Fruit fly (Drosophila melanogaster) whole organism, embryonic: Measurements from ENCODE around the gene CG7362.
A peak's percentile ranks its signal among the peaks of the same experiment; 100 is the strongest.

Source experiments
- Antp ChIP-seq: fragments of 200-800 bp; sonication (Bioruptor generic); optimal IDR thresholded peaks from 3 replicates; lab custom pipeline; 2016; ENCODE audit warnings: missing biosample characterization, missing genetic modification characterization
- Atf-2 ChIP-seq: fragments of 200-800 bp; sonication (Bioruptor generic); optimal IDR thresholded peaks from 2 replicates; lab custom pipeline; 2016; ENCODE audit warnings: missing biosample characterization, missing genetic modification characterization
- CG10147 ChIP-seq: fragments of 200-800 bp; sonication (Bioruptor generic); optimal IDR thresholded peaks from 2 replicates; lab custom pipeline; 2019; ENCODE audit warnings: missing biosample characterization, mild to moderate bottlenecking, missing genetic modification characterization, moderate library complexity
- CG10654 ChIP-seq: fragments of 200-800 bp; sonication (Bioruptor generic); optimal IDR thresholded peaks from 2 replicates; lab custom pipeline; 2016; ENCODE audit warnings: missing biosample characterization, missing genetic modification characterization
- CG13624 ChIP-seq: fragments of 200-800 bp; sonication (Bioruptor generic); optimal IDR thresholded peaks from 2 replicates; lab custom pipeline; 2016; ENCODE audit warnings: missing biosample characterization, missing genetic modification characterization
- CG1529 ChIP-seq: fragments of 200-800 bp; sonication (Bioruptor generic); optimal IDR thresholded peaks from 3 replicates; lab custom pipeline; 2018; ENCODE audit warnings: missing biosample characterization, missing genetic modification characterization
- CG16815 ChIP-seq: fragments of 200-800 bp; sonication (Bioruptor generic); optimal IDR thresholded peaks from 3 replicates; lab custom pipeline; 2017; ENCODE audit warnings: missing biosample characterization, mild to moderate bottlenecking, missing genetic modification characterization
- CG17186 ChIP-seq: fragments of 200-800 bp; sonication (Bioruptor generic); optimal IDR thresholded peaks from 3 replicates; lab custom pipeline; 2017; ENCODE audit warnings: missing biosample characterization, missing genetic modification reagents, missing genetic modification characterization
- CG17829 ChIP-seq: fragments of 200-800 bp; optimal IDR thresholded peaks from 2 replicates; lab custom pipeline; 2019; ENCODE audit warnings: missing biosample characterization, mild to moderate bottlenecking, missing genetic modification characterization, moderate library complexity
- CG30431 ChIP-seq: fragments of 200-800 bp; sonication (Bioruptor generic); optimal IDR thresholded peaks from 2 replicates; lab custom pipeline; 2017; ENCODE audit warnings: missing biosample characterization, missing genetic modification characterization
- CG32767 ChIP-seq: fragments of 200-800 bp; sonication (Bioruptor generic); IDR thresholded peaks from 2 replicates; pipeline ENCODE4 v1.3.6; 2022; ENCODE audit warnings: missing biosample characterization, missing genetic modification characterization
- CG4360 ChIP-seq: fragments of 200-800 bp; sonication (Bioruptor generic); IDR thresholded peaks from 2 replicates; pipeline ENCODE4 v1.3.6; 2022; ENCODE audit warnings: missing biosample characterization, missing genetic modification characterization
- CG6683 ChIP-seq: fragments of 200-800 bp; sonication (Bioruptor generic); optimal IDR thresholded peaks from 2 replicates; lab custom pipeline; 2017; ENCODE audit warnings: missing biosample characterization, mild to moderate bottlenecking, missing genetic modification characterization, missing genetic modification reagents
- CG6813 ChIP-seq: fragments of 200-800 bp; sonication (Bioruptor generic); optimal IDR thresholded peaks from 2 replicates; lab custom pipeline; 2017; ENCODE audit warnings: missing biosample characterization, missing genetic modification characterization, mild to moderate bottlenecking, moderate library complexity, missing genetic modification reagents
- CG7745 ChIP-seq: fragments of 200-800 bp; sonication (Bioruptor generic); optimal IDR thresholded peaks from 2 replicates; lab custom pipeline; 2018; ENCODE audit warnings: missing biosample characterization, mild to moderate bottlenecking, missing genetic modification characterization, moderate library complexity
- CG7786 ChIP-seq: fragments of 200-800 bp; sonication (Bioruptor generic); optimal IDR thresholded peaks from 2 replicates; lab custom pipeline; 2016; ENCODE audit warnings: missing biosample characterization, missing genetic modification characterization
- CG9727 ChIP-seq: fragments of 200-800 bp; sonication (Bioruptor generic); optimal IDR thresholded peaks from 3 replicates; lab custom pipeline; 2017; ENCODE audit warnings: missing biosample characterization, mild to moderate bottlenecking, missing genetic modification characterization
- CHES-1-like ChIP-seq: fragments of 200-800 bp; sonication (Bioruptor generic); optimal IDR thresholded peaks from 2 replicates; lab custom pipeline; 2016; ENCODE audit warnings: missing biosample characterization, missing genetic modification characterization
- CTCF ChIP-seq: fragments of 200-800 bp; sonication (Bioruptor generic); optimal IDR thresholded peaks from 2 replicates; lab custom pipeline; 2017; ENCODE audit warnings: missing biosample characterization, mild to moderate bottlenecking, missing genetic modification characterization, moderate library complexity
- CkIIα-i1 ChIP-seq: fragments of 200-800 bp; sonication (Bioruptor generic); IDR thresholded peaks from 2 replicates; pipeline ENCODE4 v1.3.6; 2022; ENCODE audit warnings: missing biosample characterization, missing genetic modification characterization
- CrebB ChIP-seq: fragments of 200-800 bp; sonication (Bioruptor generic); optimal IDR thresholded peaks from 3 replicates; lab custom pipeline; 2018; ENCODE audit warnings: missing biosample characterization, mild to moderate bottlenecking, missing genetic modification characterization
- GATAe ChIP-seq: fragments of 200-800 bp; sonication (Bioruptor generic); conservative IDR thresholded peaks from 2 replicates; pipeline ENCODE4 v1.3.6; 2022; ENCODE audit warnings: missing biosample characterization, missing genetic modification characterization
- H15 ChIP-seq: fragments of 200-800 bp; sonication (Bioruptor generic); IDR thresholded peaks from 3 replicates; pipeline ENCODE4 v1.3.6; 2022; ENCODE audit warnings: missing biosample characterization, missing genetic modification characterization
- HLH4C ChIP-seq: fragments of 200-800 bp; sonication (Bioruptor generic); IDR thresholded peaks from 3 replicates; pipeline ENCODE4 v1.3.6; 2022; ENCODE audit warnings: missing biosample characterization, missing genetic modification characterization; ENCODE audit not compliant: partially characterized antibody
- HmgZ ChIP-seq: fragments of 200-800 bp; sonication (Bioruptor generic); optimal IDR thresholded peaks from 2 replicates; lab custom pipeline; 2018; ENCODE audit warnings: missing biosample characterization, mild to moderate bottlenecking, missing genetic modification characterization
- Mad ChIP-seq: fragments of 200-800 bp; sonication (Bioruptor generic); optimal IDR thresholded peaks from 2 replicates; lab custom pipeline; 2016; ENCODE audit warnings: missing biosample characterization, missing genetic modification characterization
- NFAT ChIP-seq: fragments of 200-800 bp; sonication (Bioruptor generic); IDR thresholded peaks from 2 replicates; pipeline ENCODE4 v1.3.6; 2022; ENCODE audit warnings: missing biosample characterization, missing genetic modification characterization
- Sry-δ ChIP-seq: fragments of 200-800 bp; sonication (Bioruptor generic); optimal IDR thresholded peaks from 2 replicates; lab custom pipeline; 2016; ENCODE audit warnings: missing biosample characterization, missing genetic modification characterization
- Tbp ChIP-seq: fragments of >200 bp; optimal IDR thresholded peaks from 2 replicates; lab custom pipeline; 2018; ENCODE audit warnings: missing biosample characterization, missing genetic modification characterization
- Usf ChIP-seq: fragments of 200-800 bp; sonication (Bioruptor generic); optimal IDR thresholded peaks from 2 replicates; lab custom pipeline; 2017; ENCODE audit warnings: missing genotype, missing biosample characterization, missing genetic modification characterization
- abd-A ChIP-seq: fragments of 200-800 bp; sonication (Bioruptor generic); optimal IDR thresholded peaks from 3 replicates; lab custom pipeline; 2019; ENCODE audit warnings: missing biosample characterization, mild to moderate bottlenecking, missing genetic modification characterization, moderate library complexity
- bigmax ChIP-seq: fragments of 200-800 bp; sonication (Bioruptor generic); optimal IDR thresholded peaks from 2 replicates; lab custom pipeline; 2018; ENCODE audit warnings: missing biosample characterization, mild to moderate bottlenecking, missing genetic modification characterization
- br ChIP-seq: fragments of >200 bp; optimal IDR thresholded peaks from 2 replicates; lab custom pipeline; 2017
- chn ChIP-seq: fragments of 200-800 bp; sonication (Bioruptor generic); optimal IDR thresholded peaks from 2 replicates; lab custom pipeline; 2016; ENCODE audit warnings: missing biosample characterization, missing genetic modification characterization
- dimm ChIP-seq: fragments of 200-800 bp; sonication (Bioruptor generic); IDR thresholded peaks from 2 replicates; pipeline ENCODE4 v1.3.6; 2022; ENCODE audit warnings: missing biosample characterization, missing genetic modification characterization
- fd64A ChIP-seq: fragments of 200-800 bp; sonication (Bioruptor generic); optimal IDR thresholded peaks from 3 replicates; lab custom pipeline; 2018; ENCODE audit warnings: missing biosample characterization, mild to moderate bottlenecking, missing genetic modification characterization
- fu2 ChIP-seq: fragments of 200-800 bp; sonication (Bioruptor generic); optimal IDR thresholded peaks from 2 replicates; lab custom pipeline; 2016; ENCODE audit warnings: missing biosample characterization, missing genetic modification characterization
- inv ChIP-seq: fragments of 200-800 bp; sonication (Bioruptor generic); IDR thresholded peaks from 2 replicates; pipeline ENCODE4 v1.3.6; 2022; ENCODE audit warnings: missing biosample characterization, missing genetic modification characterization; ENCODE audit not compliant: partially characterized antibody
- ken ChIP-seq: fragments of 200-800 bp; sonication (Bioruptor generic); IDR thresholded peaks from 3 replicates; pipeline ENCODE4 v1.3.6; 2022; ENCODE audit warnings: missing biosample characterization, missing genetic modification characterization
- mam ChIP-seq: fragments of 200-800 bp; sonication (Bioruptor generic); optimal IDR thresholded peaks from 3 replicates; lab custom pipeline; 2016; ENCODE audit warnings: missing biosample characterization, missing genetic modification characterization
- nau ChIP-seq: fragments of 200-800 bp; sonication (Bioruptor generic); optimal IDR thresholded peaks from 3 replicates; lab custom pipeline; 2017; ENCODE audit warnings: missing biosample characterization, mild to moderate bottlenecking, missing genetic modification characterization, missing genetic modification reagents
- pb ChIP-seq: fragments of 200-800 bp; sonication (Bioruptor generic); optimal IDR thresholded peaks from 3 replicates; lab custom pipeline; 2016; ENCODE audit warnings: missing biosample characterization, missing genetic modification characterization
- ro ChIP-seq: fragments of 200-800 bp; sonication (Bioruptor generic); IDR thresholded peaks from 2 replicates; pipeline ENCODE4 v1.3.6; 2022; ENCODE audit warnings: missing biosample characterization, missing genetic modification characterization
- salm ChIP-seq: fragments of 200-800 bp; sonication (Bioruptor generic); optimal IDR thresholded peaks from 2 replicates; lab custom pipeline; 2018; ENCODE audit warnings: missing biosample characterization, mild to moderate bottlenecking, missing genetic modification characterization
- sens-2 ChIP-seq: fragments of 200-800 bp; sonication (Bioruptor generic); IDR thresholded peaks from 2 replicates; pipeline ENCODE4 v1.3.6; 2022; ENCODE audit warnings: missing biosample characterization, missing genetic modification characterization
- slbo ChIP-seq: fragments of 200-800 bp; sonication (Bioruptor generic); IDR thresholded peaks from 2 replicates; pipeline ENCODE4 v1.3.6; 2022; ENCODE audit warnings: missing biosample characterization, missing genetic modification characterization
- stc ChIP-seq: fragments of 200-800 bp; sonication (Bioruptor generic); IDR thresholded peaks from 2 replicates; pipeline ENCODE4 v1.3.6; 2022; ENCODE audit warnings: missing biosample characterization, missing genetic modification characterization
- toy ChIP-seq: fragments of 200-800 bp; sonication (Bioruptor generic); IDR thresholded peaks from 2 replicates; pipeline ENCODE4 v1.3.6; 2022; ENCODE audit warnings: missing biosample characterization, missing genetic modification characterization
- trem ChIP-seq: fragments of 200-800 bp; optimal IDR thresholded peaks from 3 replicates; lab custom pipeline; 2019; ENCODE audit warnings: missing biosample characterization, mild to moderate bottlenecking, missing genetic modification characterization, moderate library complexity
- ttk ChIP-seq: fragments of 200-800 bp; sonication (Bioruptor generic); IDR thresholded peaks from 2 replicates; pipeline ENCODE4 v2.1.2; 2022; ENCODE audit warnings: missing biosample characterization, missing genetic modification characterization
- vfl ChIP-seq: fragments of 200-800 bp; sonication (Bioruptor generic); optimal IDR thresholded peaks from 2 replicates; lab custom pipeline; 2016; ENCODE audit warnings: missing biosample characterization, missing genetic modification characterization

The CG7362 gene

DNA sequence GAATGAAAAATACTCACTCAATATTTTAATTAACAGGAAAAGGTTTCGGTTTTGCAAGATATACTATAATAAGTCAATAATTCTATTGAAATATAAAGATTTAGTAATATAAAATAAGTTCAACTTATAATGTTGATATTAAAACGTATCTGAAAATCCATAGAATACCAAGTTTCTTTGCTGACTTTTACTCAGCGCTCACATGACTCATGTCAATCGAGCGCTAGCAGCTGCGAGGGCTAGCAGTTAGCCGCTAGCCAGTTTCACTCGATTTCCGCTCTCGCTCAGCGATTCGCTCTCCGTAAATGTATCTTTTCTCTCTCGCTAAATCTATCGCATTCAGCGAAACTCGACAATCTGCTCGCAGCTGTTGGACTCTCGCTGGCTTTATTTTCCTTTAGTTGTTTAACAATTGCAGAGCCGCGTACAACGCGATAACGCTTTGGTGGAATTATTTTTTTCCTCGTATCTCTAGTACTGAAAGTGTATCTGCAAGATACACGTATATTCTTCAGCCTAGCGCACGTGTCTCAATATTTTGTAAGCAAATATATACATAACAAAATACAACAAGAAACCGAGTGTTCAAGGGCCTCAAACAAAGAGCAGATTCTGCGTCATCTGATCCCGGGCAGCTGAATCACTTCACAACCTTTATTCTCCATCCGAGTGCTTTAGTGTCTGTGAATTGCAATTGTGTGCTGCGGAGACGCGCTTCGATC, 5.0 kb downstream of the CG7362 start (continued):
- TF ChIP-seq CTCF (peak; percentile 8), inv (no peak), CG13624 (GFP tag; lab: Kevin White, UChicago) (peak; percentile 48), CG10147 (peak; percentile 70), fu2 (GFP tag; lab: Kevin White, UChicago) (no peak), nau (GFP tag; lab: Kevin White, UChicago) (peak; percentile 80), CG17186 (peak; percentile 24), sens-2 (GFP tag; lab: Robert Waterston, UW) (0 out of 2 replicates have a peak, but pooled peaks have one; percentile 24), NFAT (no peak), fd64A (GFP tag; lab: Kevin White, UChicago) (peak; percentile 84), ro (GFP tag; lab: Robert Waterston, UW) (no peak), Atf-2 (GFP tag; lab: Kevin White, UChicago) (peak; percentile 49), toy (no peak), CrebB (tag; lab: Kevin White, UChicago) (peak; percentile 88), slbo (GFP tag; lab: Robert Waterston, UW) (no peak), CHES-1-like (peak; percentile 61), CG7786 (GFP tag; lab: Kevin White, UChicago) (peak; percentile 39), trem (tag; lab: Kevin White, UChicago) (peak; percentile 60), mam (GFP tag; lab: Kevin White, UChicago) (peak; percentile 20), CG32767 (peak; percentile 74; the same call in 1 of the 2 replicates), salm (tag; lab: Kevin White, UChicago) (peak; percentile 82), dimm (GFP tag; lab: Robert Waterston, UW) (no peak), Tbp (GFP tag; lab: Kevin White, UChicago) (no peak), HmgZ (peak; percentile 87), Usf (GFP tag; lab: Kevin White, UChicago) (no peak), CG30431 (GFP tag; lab: Kevin White, UChicago) (no peak), pb (peak; percentile 16), CG9727 (peak; percentile 78), HLH4C (GFP tag; lab: Robert Waterston, UW) (peak; percentile 22; the same call in 1 of the 3 replicates), ttk (GFP tag; lab: Robert Waterston, UW) (no peak), Sry-δ (peak; percentile 14), CG6683 (GFP tag; lab: Kevin White, UChicago) (peak; percentile 68), Antp (GFP tag; lab: Kevin White, UChicago) (no peak), vfl (GFP tag; lab: Kevin White, UChicago) (no peak), stc (peak; percentile 69; the same call in 1 of the 2 replicates), ken (GFP tag; lab: Robert Waterston, UW) (peak; percentile 32; the same call in 1 of the 3 replicates), CG1529 (peak; percentile 78), CG7745 (tag; lab: Kevin White, UChicago) (peak; percentile 32), GATAe (no peak; the same call in 1 of the 2 replicates), abd-A (tag; lab: Kevin White, UChicago) (peak; percentile 58), CG6813 (peak; percentile 92), CkIIα-i1 (GFP tag; lab: Robert Waterston, UW) (no peak; the same call in 1 of the 2 replicates), CG16815 (GFP tag; lab: Kevin White, UChicago) (no peak), bigmax (GFP tag; lab: Kevin White, UChicago) (peak; percentile 68), Mad (GFP tag; lab: Kevin White, UChicago) (peak; percentile 26), CG10654 (GFP tag; lab: Kevin White, UChicago) (peak; percentile 6), H15 (no peak), CG17829 (tag; lab: Kevin White, UChicago) (peak; percentile 63), br (no peak), chn (no peak), CG4360 (GFP tag; lab: Robert Waterston, UW) (peak; percentile 57)
